Worm (Caenorhabditis elegans): ENCODE data around the gene fbxa-197.
"Not testable (repeated sequence)": the region's sequence is repeated elsewhere in the genome, so short reads cannot be mapped to it uniquely, and the experiment has no call there.

fbxa-197 gene

ce11 chrV:15841095-15841494, 26.4 kb upstream of the fbxa-197 start, which contains the start of gene srh-149:
srh-149 (minus strand) TSS chrV:15841195.
- TF ChIP-seq sea-1 (GFP tag; conservative IDR thresholded peaks at IDR 0.05) (no peak), hmbx-1 (tag; optimal IDR thresholded peaks at IDR 0.05) (no peak), ama-1 (optimal IDR thresholded peaks at IDR 0.05) (no peak), B0310.2 (tag; optimal IDR thresholded peaks at IDR 0.05) (no peak)

- TF ChIP-seq ceh-36 (tag; optimal IDR thresholded peaks at IDR 0.05); flt-1 (GFP tag; IDR thresholded peaks at IDR 0.05); F13C5.2 (tag; optimal IDR thresholded peaks at IDR 0.05): not testable (repeated sequence)
Observed at ce11 chrV:15850276-15850811, 17.1 kb upstream of the fbxa-197 start, which contains the start of gene srh-147. srh-147 (minus strand) TSS chrV:15850326.

- TF ChIP-seq tra-4 (tag; optimal IDR thresholded peaks at IDR 0.05) (no peak), ama-1 (optimal IDR thresholded peaks at IDR 0.05) (no peak), pes-1 (GFP tag; IDR thresholded peaks at IDR 0.05) (no peak), sea-1 (GFP tag; conservative IDR thresholded peaks at IDR 0.05) (no peak), tbx-11 (GFP tag; IDR thresholded peaks at IDR 0.05) (no peak), F13C5.2 (tag; optimal IDR thresholded peaks at IDR 0.05) (no peak), hmg-4 (GFP tag; optimal IDR thresholded peaks at IDR 0.05) (no peak), B0310.2 (tag; optimal IDR thresholded peaks at IDR 0.05) (no peak), ets-7 (tag; optimal IDR thresholded peaks at IDR 0.05) (no peak), hnd-1 (tag; optimal IDR thresholded peaks at IDR 0.05) (no peak), flt-1 (GFP tag; IDR thresholded peaks at IDR 0.05) (no peak), ceh-36 (tag; optimal IDR thresholded peaks at IDR 0.05) (no peak), scrt-1 (GFP tag; IDR thresholded peaks at IDR 0.05) (no peak), tbx-37 (GFP tag; conservative IDR thresholded peaks at IDR 0.05) (no peak), aly-1 (tag; optimal IDR thresholded peaks at IDR 0.05) (no peak), ceh-13 (GFP tag; optimal IDR thresholded peaks at IDR 0.05) (no peak), hmbx-1 (tag; optimal IDR thresholded peaks at IDR 0.05) (no peak)
Observed at ce11 chrV:15858292-15858691, 9.2 kb upstream of the fbxa-197 start, which contains the start of gene srh-148. srh-148 (minus strand) TSS chrV:15858392.

ce11 chrV:15862599-15862998, 4.9 kb upstream of the fbxa-197 start, which contains the start of gene srz-12:
srz-12 (minus strand) TSS chrV:15862699.
- no peak for TF ChIP-seq ets-7 (tag; optimal IDR thresholded peaks at IDR 0.05)
- no peak for TF ChIP-seq tbx-11 (GFP tag; IDR thresholded peaks at IDR 0.05)
- no peak for TF ChIP-seq hmbx-1 (tag; optimal IDR thresholded peaks at IDR 0.05)
- TF ChIP-seq hmg-4 (GFP tag; optimal IDR thresholded peaks at IDR 0.05) = no peak
- no peak for TF ChIP-seq flt-1 (GFP tag; IDR thresholded peaks at IDR 0.05)
- TF ChIP-seq ceh-36 (tag; optimal IDR thresholded peaks at IDR 0.05) = no peak
- TF ChIP-seq pes-1 (GFP tag; IDR thresholded peaks at IDR 0.05) = no peak
- TF ChIP-seq tra-4 (tag; optimal IDR thresholded peaks at IDR 0.05) = no peak
- TF ChIP-seq ama-1 (optimal IDR thresholded peaks at IDR 0.05) = no peak
- no peak for TF ChIP-seq hnd-1 (tag; optimal IDR thresholded peaks at IDR 0.05)
- TF ChIP-seq B0310.2 (tag; optimal IDR thresholded peaks at IDR 0.05) = no peak
- TF ChIP-seq F13C5.2 (tag; optimal IDR thresholded peaks at IDR 0.05) = no peak

ce11 chrV:15863042-15863441, 4.4 kb upstream of the fbxa-197 start, which contains the start of gene srh-299:
srh-299 (plus strand) TSS chrV:15863342.
- TF ChIP-seq ama-1 (optimal IDR thresholded peaks at IDR 0.05) = no peak
- no peak for TF ChIP-seq tra-4 (tag; optimal IDR thresholded peaks at IDR 0.05)
- no peak for TF ChIP-seq hmbx-1 (tag; optimal IDR thresholded peaks at IDR 0.05)
- TF ChIP-seq hnd-1 (tag; optimal IDR thresholded peaks at IDR 0.05) = no peak
- TF ChIP-seq tbx-11 (GFP tag; IDR thresholded peaks at IDR 0.05) = no peak
- TF ChIP-seq F13C5.2 (tag; optimal IDR thresholded peaks at IDR 0.05) = no peak
- TF ChIP-seq hmg-4 (GFP tag; optimal IDR thresholded peaks at IDR 0.05) = no peak
- TF ChIP-seq B0310.2 (tag; optimal IDR thresholded peaks at IDR 0.05) = no peak
- no peak for TF ChIP-seq sea-1 (GFP tag; conservative IDR thresholded peaks at IDR 0.05)

- TF ChIP-seq ets-7 (tag; optimal IDR thresholded peaks at IDR 0.05) (no peak), sea-1 (GFP tag; conservative IDR thresholded peaks at IDR 0.05) (no peak), F13C5.2 (tag; optimal IDR thresholded peaks at IDR 0.05) (no peak), ama-1 (optimal IDR thresholded peaks at IDR 0.05) (no peak), pes-1 (GFP tag; IDR thresholded peaks at IDR 0.05) (no peak), tbx-37 (GFP tag; conservative IDR thresholded peaks at IDR 0.05) (no peak), tbx-11 (GFP tag; IDR thresholded peaks at IDR 0.05) (no peak), ceh-13 (GFP tag; optimal IDR thresholded peaks at IDR 0.05) (no peak)
Observed at ce11 chrV:15865839-15866238, 1.6 kb upstream of the fbxa-197 start, which contains the start of gene srh-293. srh-293 (plus strand) TSS chrV:15866139.

ce11 chrV:15870356-15870755, 2.9 kb downstream of the fbxa-197 start, which contains the start of gene str-57:
str-57 (plus strand) TSS chrV:15870656.
- no peak for TF ChIP-seq tbx-11 (GFP tag; IDR thresholded peaks at IDR 0.05)
- no peak for TF ChIP-seq hmbx-1 (tag; optimal IDR thresholded peaks at IDR 0.05)
- no peak for TF ChIP-seq ama-1 (optimal IDR thresholded peaks at IDR 0.05)
- TF ChIP-seq scrt-1 (GFP tag; IDR thresholded peaks at IDR 0.05) = no peak
- no peak for TF ChIP-seq sea-1 (GFP tag; conservative IDR thresholded peaks at IDR 0.05)
- no peak for TF ChIP-seq B0310.2 (tag; optimal IDR thresholded peaks at IDR 0.05)
- TF ChIP-seq hmg-4 (GFP tag; optimal IDR thresholded peaks at IDR 0.05) = no peak
- no peak for TF ChIP-seq F13C5.2 (tag; optimal IDR thresholded peaks at IDR 0.05)
- TF ChIP-seq flt-1 (GFP tag; IDR thresholded peaks at IDR 0.05) = no peak
- no peak for TF ChIP-seq aly-1 (tag; optimal IDR thresholded peaks at IDR 0.05)
- no peak for TF ChIP-seq pes-1 (GFP tag; IDR thresholded peaks at IDR 0.05)
- no peak for TF ChIP-seq hnd-1 (tag; optimal IDR thresholded peaks at IDR 0.05)

ce11 chrV:15872273-15872672, 4.8 kb downstream of the fbxa-197 start, which contains the start of gene str-56:
str-56 (plus strand) TSS chrV:15872573.
- no peak for TF ChIP-seq pes-1 (GFP tag; IDR thresholded peaks at IDR 0.05)
- TF ChIP-seq tra-4 (tag; optimal IDR thresholded peaks at IDR 0.05) = no peak
- TF ChIP-seq scrt-1 (GFP tag; IDR thresholded peaks at IDR 0.05) = no peak
- TF ChIP-seq tbx-11 (GFP tag; IDR thresholded peaks at IDR 0.05) = no peak
- no peak for TF ChIP-seq ceh-13 (GFP tag; optimal IDR thresholded peaks at IDR 0.05)
- no peak for TF ChIP-seq hmbx-1 (tag; optimal IDR thresholded peaks at IDR 0.05)
- no peak for TF ChIP-seq tbx-37 (GFP tag; conservative IDR thresholded peaks at IDR 0.05)
- TF ChIP-seq hnd-1 (tag; optimal IDR thresholded peaks at IDR 0.05) = no peak
- TF ChIP-seq hmg-4 (GFP tag; optimal IDR thresholded peaks at IDR 0.05) = no peak
- no peak for TF ChIP-seq ceh-36 (tag; optimal IDR thresholded peaks at IDR 0.05)
- no peak for TF ChIP-seq B0310.2 (tag; optimal IDR thresholded peaks at IDR 0.05)

Data from whole organism, early embryonic.